Worm (Caenorhabditis elegans) whole organism, L1 larva: ENCODE results near the gene ceh-10.

Experiments
- ama-1 ChIP-seq: fragments of 150-350 bp; optimal IDR thresholded peaks from 2 replicates; lab custom pipeline; 2014
- blmp-1 ChIP-seq: fragments of 150-350 bp; optimal IDR thresholded peaks from 2 replicates; lab custom pipeline; 2014; ENCODE audit warnings: missing biosample characterization, missing genetic modification characterization
- ceh-63 ChIP-seq: fragments of 200-800 bp; sonication (Bioruptor generic); optimal IDR thresholded peaks from 2 replicates; lab custom pipeline; 2018; ENCODE audit warnings: mild to moderate bottlenecking, missing genetic modification characterization, missing compliant biosample characterization
- ceh-82 ChIP-seq, 3 experiments: fragments of 150-350 bp in 1 of 3; sonication (generic microtip) in 2 of 3; optimal IDR thresholded peaks; 2 replicates each; lab custom pipeline; 2014 to 2017; ENCODE audit warnings: missing biosample characterization in 3 of 3, missing genetic modification characterization in 3 of 3
- ceh-88 ChIP-seq: fragments of 200-800 bp; sonication (Bioruptor generic); IDR thresholded peaks from 2 replicates; pipeline ENCODE4 v1.3.6; 2022; ENCODE audit warnings: missing genetic modification characterization, missing compliant biosample characterization
- egl-27 ChIP-seq, 2 experiments: fragments of 150-350 bp in 1 of 2; sonication (generic microtip); optimal IDR thresholded peaks; 3 replicates each; lab custom pipeline; 2017 to 2018; ENCODE audit warnings: missing biosample characterization in 2 of 2, missing genetic modification characterization in 2 of 2, missing genetic modification reagents in 2 of 2
- elt-3 ChIP-seq, 6 experiments: fragments of 150-350 bp in 1 of 6; sonication (generic microtip); optimal IDR thresholded peaks; 2 replicates each; lab custom pipeline; 2017 to 2018; ENCODE audit warnings: missing biosample characterization in 6 of 6, missing genetic modification characterization in 6 of 6, inconsistent platforms in 1 of 6
- jun-1 ChIP-seq: fragments of 150-350 bp; optimal IDR thresholded peaks from 2 replicates; lab custom pipeline; 2014; ENCODE audit warnings: missing biosample characterization, missing genetic modification reagents, missing genetic modification characterization
- lin-35 ChIP-seq, 2 experiments: fragments of 150-350 bp; optimal IDR thresholded peaks; 2 replicates each; lab custom pipeline; 2014; ENCODE audit warnings: missing biosample characterization in 2 of 2, missing genetic modification characterization in 2 of 2, missing genetic modification reagents in 2 of 2
- nhr-237 ChIP-seq: fragments of 150-350 bp; optimal IDR thresholded peaks from 2 replicates; lab custom pipeline; 2014; ENCODE audit warnings: missing biosample characterization, missing genetic modification characterization
- nhr-28 ChIP-seq: fragments of 150-350 bp; optimal IDR thresholded peaks from 2 replicates; lab custom pipeline; 2014; ENCODE audit warnings: missing biosample characterization, missing genetic modification characterization
- nhr-84 ChIP-seq: sonication (generic microtip); optimal IDR thresholded peaks from 2 replicates; lab custom pipeline; 2017; ENCODE audit warnings: missing biosample characterization, missing genetic modification characterization
- tbx-2 ChIP-seq: sonication (generic microtip); optimal IDR thresholded peaks from 2 replicates; lab custom pipeline; 2016; ENCODE audit warnings: missing genetic modification characterization, missing compliant biosample characterization

- no peak for TF ChIP-seq nhr-237 (tag; lab: Kevin White, UChicago)
- no peak for TF ChIP-seq ceh-63 (GFP tag; lab: Kevin White, UChicago)
- no peak for TF ChIP-seq ceh-88
- TF ChIP-seq ceh-82 (tag; optimal IDR thresholded peaks at IDR 0.05; lab: Kevin White, UChicago), result no peak
- no peak for TF ChIP-seq ama-1 (lab: Kevin White, UChicago)
- no peak for TF ChIP-seq lin-35 (GFP tag; optimal IDR thresholded peaks at IDR 0.05; lab: Kevin White, UChicago)
- no peak for TF ChIP-seq tbx-2
- no peak for TF ChIP-seq elt-3 (tag; optimal IDR thresholded peaks at IDR 0.05; lab: Kevin White, UChicago)
- TF ChIP-seq jun-1 (tag; lab: Kevin White, UChicago), result no peak
- no peak for TF ChIP-seq blmp-1
- TF ChIP-seq egl-27 (tag; optimal IDR thresholded peaks at IDR 0.05; lab: Kevin White, UChicago), result no peak
- no peak for TF ChIP-seq nhr-28 (tag; lab: Kevin White, UChicago)
- TF ChIP-seq nhr-84 (tag; lab: Kevin White, UChicago), result no peak
These were observed 29.2 kb downstream of the ceh-10 start for ce11 chrIII:5828065-5828464.
